Worm (Caenorhabditis elegans): ENCODE measurements around the gene C25E10.11.

DNA sequence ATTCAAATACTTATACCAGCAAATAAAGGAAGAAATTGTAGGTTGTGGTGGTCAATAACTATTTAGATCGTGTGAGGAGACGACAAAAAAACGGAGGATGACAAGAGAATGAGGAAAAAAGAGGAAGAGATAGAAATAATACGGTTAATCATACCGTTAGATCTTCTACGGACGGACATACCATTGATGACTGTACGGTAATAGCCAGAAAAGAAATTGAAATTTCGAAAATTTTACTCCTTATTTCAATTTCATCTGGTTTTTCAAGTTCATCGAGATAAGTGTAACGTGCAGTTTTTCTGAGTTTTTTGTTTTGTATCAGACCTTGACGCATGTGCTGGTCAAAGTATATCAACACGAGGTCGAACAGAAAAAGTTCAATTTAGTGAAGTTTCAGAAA lies 7.4 kb upstream of the C25E10.11 start:
- TF ChIP-seq sea-2 (GFP tag; optimal IDR thresholded peaks at IDR 0.05): no peak
- no peak for TF ChIP-seq nfya-1 (tag; optimal IDR thresholded peaks at IDR 0.05; ENCODE audit: insufficient read depth)
- no peak for TF ChIP-seq elt-3 (tag; optimal IDR thresholded peaks at IDR 0.05)
- no peak for TF ChIP-seq skn-1 (tag; optimal IDR thresholded peaks at IDR 0.05)
- TF ChIP-seq pqm-1 (tag; optimal IDR thresholded peaks at IDR 0.05): no peak
- no peak for TF ChIP-seq ama-1 (optimal IDR thresholded peaks at IDR 0.05)
- peak; percentile 87 for TF ChIP-seq elt-1 (tag; optimal IDR thresholded peaks at IDR 0.05)
- no peak for TF ChIP-seq ztf-11 (tag; optimal IDR thresholded peaks at IDR 0.05)
- no peak for TF ChIP-seq snpc-4 (tag; optimal IDR thresholded peaks at IDR 0.05)
